Fruit fly (Drosophila melanogaster) Kc167 (cell line): Measurements from ENCODE around the gene mRpS6.

Experiments used
- Myc ChIP-seq: fragments of >200 bp; optimal IDR thresholded peaks from 2 replicates; lab custom pipeline; 2017; ENCODE audit warnings: missing external identifiers
- Sin3A ChIP-seq: fragments of >200 bp; optimal IDR thresholded peaks from 2 replicates; lab custom pipeline; 2018; ENCODE audit warnings: missing external identifiers
- h ChIP-seq: fragments of >200 bp; optimal IDR thresholded peaks from 3 replicates; lab custom pipeline; 2018; ENCODE audit warnings: missing external identifiers
- insv ChIP-seq: fragments of >200 bp; optimal IDR thresholded peaks from 3 replicates; lab custom pipeline; 2018; ENCODE audit warnings: missing external identifiers
- psq ChIP-seq: fragments of >200 bp; optimal IDR thresholded peaks from 2 replicates; lab custom pipeline; 2017; ENCODE audit warnings: missing external identifiers
- ttk ChIP-seq: sonication (Bioruptor generic); optimal IDR thresholded peaks from 2 replicates; lab custom pipeline; 2017; ENCODE audit warnings: missing external identifiers

- TF ChIP-seq Sin3A (lab: Kevin White, UChicago) (no peak), psq (lab: Kevin White, UChicago) (no peak), insv (lab: Kevin White, UChicago) (no peak), Myc (lab: Kevin White, UChicago) (no peak), h (no peak), ttk (lab: Kevin White, UChicago) (no peak)
Measured at dm6 chr3L:4318677-4319580, 45.4 kb upstream of the mRpS6 start, which contains the start of gene PMP34.
